Fruit fly (Drosophila melanogaster): ENCODE measurements around the gene CG10877.
A peak's percentile ranks its signal among the peaks of the same experiment; 100 is the strongest.

CG10877 gene

dm6 chr3R:20588480-20588785, 24.6 kb upstream of the CG10877 start, which contains the start of gene Srp72 (continued):
- no peak for TF ChIP-seq odd (GFP tag; optimal IDR thresholded peaks at IDR 0.05)
- no peak for TF ChIP-seq CG16863 (GFP tag; optimal IDR thresholded peaks at IDR 0.05)
- peak; percentile 64 for TF ChIP-seq CG9932 (GFP tag; IDR thresholded peaks at IDR 0.05)
- TF ChIP-seq tap (tag; optimal IDR thresholded peaks at IDR 0.05): no peak
- no peak for TF ChIP-seq Trl (optimal IDR thresholded peaks at IDR 0.05)
- TF ChIP-seq Trl (GFP tag; optimal IDR thresholded peaks at IDR 0.05): peak; percentile 0
- no peak for TF ChIP-seq her (GFP tag; optimal IDR thresholded peaks at IDR 0.05)
- peak; percentile 21 for TF ChIP-seq CG3995 (GFP tag; optimal IDR thresholded peaks at IDR 0.05)
- no peak for TF ChIP-seq ro (GFP tag; IDR thresholded peaks at IDR 0.05)
- TF ChIP-seq CG12659 (GFP tag; optimal IDR thresholded peaks at IDR 0.05): peak; percentile 54
- peak; percentile 62 for TF ChIP-seq CG3847 (GFP tag; IDR thresholded peaks at IDR 0.05)
- peak; percentile 16 for TF ChIP-seq CG2875 (GFP tag; optimal IDR thresholded peaks at IDR 0.05)
- TF ChIP-seq Camta (GFP tag; optimal IDR thresholded peaks at IDR 0.05): no peak
- TF ChIP-seq Gsc (GFP tag; IDR thresholded peaks at IDR 0.05): no peak
- peak; percentile 38 for TF ChIP-seq CG30020 (tag; optimal IDR thresholded peaks at IDR 0.05)
- no peak for TF ChIP-seq Sry-δ (GFP tag; optimal IDR thresholded peaks at IDR 0.05)
- TF ChIP-seq CG11247 (GFP tag; IDR thresholded peaks at IDR 0.05): peak; percentile 43; the same call in 1 of the 2 replicates
- TF ChIP-seq Ravus (GFP tag; IDR thresholded peaks at IDR 0.05): no peak
- TF ChIP-seq Bgb (GFP tag; IDR thresholded peaks at IDR 0.05; ENCODE audit: partially characterized antibody): no peak
- peak; percentile 57 for TF ChIP-seq Fer3 (tag; optimal IDR thresholded peaks at IDR 0.05)
- TF ChIP-seq insv (GFP tag; optimal IDR thresholded peaks at IDR 0.05): no peak
- TF ChIP-seq Hmx (GFP tag; optimal IDR thresholded peaks at IDR 0.05): no peak
- TF ChIP-seq Opbp (GFP tag; IDR thresholded peaks at IDR 0.05; ENCODE audit: partially characterized antibody): no peak
- no peak for TF ChIP-seq Lim3 (GFP tag; IDR thresholded peaks at IDR 0.05)
- TF ChIP-seq H15 (GFP tag; IDR thresholded peaks at IDR 0.05): no peak
- TF ChIP-seq Eip74EF (GFP tag; optimal IDR thresholded peaks at IDR 0.05): no peak
- no peak for TF ChIP-seq wek (GFP tag; optimal IDR thresholded peaks at IDR 0.05)
- peak; percentile 75 for TF ChIP-seq CG14710 (tag; optimal IDR thresholded peaks at IDR 0.05)
- TF ChIP-seq NC2α (GFP tag; optimal IDR thresholded peaks at IDR 0.05): no peak
- TF ChIP-seq crc (GFP tag; optimal IDR thresholded peaks at IDR 0.05): no peak
- TF ChIP-seq bowl (GFP tag; IDR thresholded peaks at IDR 0.05): no peak
- TF ChIP-seq CG7839 (tag; optimal IDR thresholded peaks at IDR 0.05): peak; percentile 49
- no peak for TF ChIP-seq mld (GFP tag; IDR thresholded peaks at IDR 0.05; ENCODE audit: partially characterized antibody)
- no peak for TF ChIP-seq CG8944 (GFP tag; optimal IDR thresholded peaks at IDR 0.05)
- peak; percentile 45 for TF ChIP-seq CG10147 (GFP tag; optimal IDR thresholded peaks at IDR 0.05)
- peak; percentile 46 for TF ChIP-seq Sin3A (optimal IDR thresholded peaks at IDR 0.05)
- 0 out of 3 replicates have a peak, but pooled peaks have one; percentile 41 for TF ChIP-seq so (GFP tag; IDR thresholded peaks at IDR 0.05)
- TF ChIP-seq CG7556 (GFP tag; optimal IDR thresholded peaks at IDR 0.05): no peak
- no peak for TF ChIP-seq CG2129 (GFP tag; IDR thresholded peaks at IDR 0.05; ENCODE audit: partially characterized antibody)
- no peak for TF ChIP-seq CG14667 (GFP tag; IDR thresholded peaks at IDR 0.05)
- peak; percentile 59 for TF ChIP-seq CG9797 (GFP tag; optimal IDR thresholded peaks at IDR 0.05)
- no peak for TF ChIP-seq Atf-2 (GFP tag; optimal IDR thresholded peaks at IDR 0.05)
- no peak for TF ChIP-seq cg (GFP tag; optimal IDR thresholded peaks at IDR 0.05)
- no peak for TF ChIP-seq Asciz (GFP tag; optimal IDR thresholded peaks at IDR 0.05)
- TF ChIP-seq CG10462 (GFP tag; optimal IDR thresholded peaks at IDR 0.05): peak; percentile 17
- TF ChIP-seq CkIIα-i1 (GFP tag; IDR thresholded peaks at IDR 0.05): no peak
- no peak for TF ChIP-seq run (tag; optimal IDR thresholded peaks at IDR 0.05)
- TF ChIP-seq Dip3 (GFP tag; optimal IDR thresholded peaks at IDR 0.05): peak; percentile 25
- TF ChIP-seq CG11085 (GFP tag; IDR thresholded peaks at IDR 0.05): no peak
- no peak for TF ChIP-seq B-H2 (GFP tag; optimal IDR thresholded peaks at IDR 0.05)
- TF ChIP-seq Ets65A (GFP tag): no peak
- peak; percentile 23; the same call in 1 of the 2 replicates for TF ChIP-seq chm (GFP tag; IDR thresholded peaks at IDR 0.05)
- TF ChIP-seq CG3407 (GFP tag; optimal IDR thresholded peaks at IDR 0.05): no peak
